Fruit fly (Drosophila melanogaster) whole organism, larva: ENCODE data around the gene CG18179.

Experiments
- noc ChIP-seq: fragments of 200-800 bp; sonication (Bioruptor generic); optimal IDR thresholded peaks from 3 replicates; lab custom pipeline; 2019; ENCODE audit warnings: missing biosample characterization, mild to moderate bottlenecking, missing genetic modification characterization, moderate library complexity

Gene CG18179

DNA sequence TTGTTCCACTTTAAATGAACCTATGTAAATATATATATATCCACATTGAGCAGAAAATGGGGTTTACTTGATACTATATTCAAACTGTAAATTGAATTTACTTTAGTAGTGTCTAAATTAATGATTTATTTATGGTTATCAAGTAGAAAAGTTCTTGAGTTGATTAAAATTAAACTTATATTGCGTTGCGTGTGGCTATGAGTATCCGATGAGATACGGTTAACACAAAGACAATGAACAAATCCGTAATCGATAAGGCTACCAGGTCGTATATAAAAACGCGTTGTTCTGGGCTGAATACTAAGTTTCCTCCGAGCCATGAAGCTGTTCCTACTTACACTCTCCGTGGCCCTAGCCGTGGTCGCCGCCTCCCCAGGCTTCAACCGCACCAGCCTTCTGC, at the start of gene CG18179:
Gene CG18179 (plus strand): TSS at position 301 of the 400 bp plus-strand sequence.
- TF ChIP-seq noc, result no peak

DNA sequence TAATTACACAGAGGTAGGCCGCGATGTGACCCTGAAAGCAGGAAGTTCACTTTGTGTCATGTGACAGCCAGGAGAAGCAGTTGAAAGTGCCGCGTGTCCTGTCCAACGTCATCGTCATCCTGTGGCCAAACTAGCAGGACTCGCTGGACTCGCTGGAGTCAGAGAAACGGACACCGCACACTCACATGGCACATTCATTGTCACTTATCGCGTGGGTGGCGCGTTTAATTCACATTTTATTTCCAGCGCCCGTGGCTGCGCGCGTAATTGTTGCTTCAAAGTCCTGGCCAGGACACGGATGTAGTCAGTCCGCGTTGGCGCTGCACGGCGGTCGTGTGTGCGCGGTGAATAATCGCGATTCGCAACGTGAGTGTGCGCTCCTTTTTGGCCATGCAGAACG, 41.6 kb upstream of the CG18179 start, which contains the start of gene Tmc:
Gene Tmc (plus strand): TSS at position 301 of the 400 bp plus-strand sequence.
- no peak for TF ChIP-seq noc

DNA sequence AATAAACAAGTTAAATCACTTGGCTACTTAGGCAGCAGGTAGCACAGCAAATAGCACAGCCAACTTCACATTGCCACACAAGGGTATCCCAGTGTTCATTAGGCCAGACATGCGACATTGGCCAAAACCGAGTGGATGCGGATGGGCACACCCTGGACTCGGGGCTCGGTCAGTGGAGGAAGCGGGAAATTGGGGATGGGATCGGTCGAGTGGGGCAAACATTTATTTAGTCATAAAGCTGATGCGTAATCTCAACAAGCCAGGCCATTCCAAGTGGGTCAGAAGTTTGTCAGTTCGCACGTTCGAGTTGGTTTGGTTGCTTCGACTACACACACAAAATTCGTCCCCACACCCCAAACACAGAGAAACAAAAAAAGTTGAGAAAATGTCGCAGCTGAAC, 40.4 kb upstream of the CG18179 start, which contains the start of gene CG3222:
Gene CG3222 (plus strand): TSS at position 301 of the 400 bp plus-strand sequence.
- TF ChIP-seq noc, result no peak

DNA sequence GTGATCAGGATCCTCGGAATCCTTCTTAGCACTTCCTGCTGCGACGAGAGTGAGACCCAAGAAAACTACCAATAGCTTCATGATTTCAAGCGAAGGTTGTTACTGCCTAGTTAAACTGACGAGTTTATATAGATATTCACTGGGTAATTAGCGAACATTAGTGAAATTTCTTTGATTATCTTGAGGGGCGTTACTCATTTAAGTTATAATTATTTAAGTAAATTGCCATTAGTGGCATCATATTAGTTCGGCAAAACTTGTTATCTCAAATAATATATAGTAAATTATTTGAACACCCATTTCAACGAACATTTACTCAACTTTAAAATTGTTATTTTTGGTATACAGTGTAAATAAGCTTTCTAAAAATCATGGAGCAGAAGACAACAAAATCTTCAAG, 37.8 kb upstream of the CG18179 start, which contains the start of the genes CG3088 and CG3306:
Gene CG3088 (minus strand): TSS at position 101 of the 400 bp plus-strand sequence.
Gene CG3306 (plus strand): TSS at position 299 of the 400 bp plus-strand sequence.
- TF ChIP-seq noc, result no peak

DNA sequence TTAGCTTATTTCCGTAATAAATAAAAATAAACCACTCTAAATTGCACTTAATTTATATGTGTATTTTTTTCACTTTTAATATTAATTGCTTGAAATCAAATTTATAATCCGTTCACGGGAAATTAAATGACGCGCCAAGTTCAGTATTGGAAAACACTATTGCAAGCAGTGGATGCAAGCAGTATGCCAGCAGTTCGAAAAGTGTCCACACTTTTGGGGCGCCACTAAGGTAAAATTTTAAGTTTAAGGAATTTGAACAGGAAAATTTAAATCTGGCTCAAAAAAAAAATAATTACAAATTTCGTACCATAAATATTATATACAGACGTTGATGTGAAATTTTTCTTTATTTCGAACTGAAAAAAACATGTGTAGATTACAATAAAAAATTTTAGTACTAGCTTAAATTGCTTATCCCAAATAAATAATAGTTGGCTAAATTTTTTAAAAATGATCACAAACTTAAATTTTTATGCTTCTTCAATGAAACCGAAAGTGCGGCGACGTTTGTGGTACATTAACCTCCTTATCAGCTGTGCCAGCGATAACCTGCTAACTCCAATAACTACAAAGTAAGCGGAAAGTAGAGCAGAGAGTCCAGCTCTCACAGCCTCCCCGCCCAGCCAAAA, 25.0 kb upstream of the CG18179 start:
- no peak for TF ChIP-seq noc

DNA sequence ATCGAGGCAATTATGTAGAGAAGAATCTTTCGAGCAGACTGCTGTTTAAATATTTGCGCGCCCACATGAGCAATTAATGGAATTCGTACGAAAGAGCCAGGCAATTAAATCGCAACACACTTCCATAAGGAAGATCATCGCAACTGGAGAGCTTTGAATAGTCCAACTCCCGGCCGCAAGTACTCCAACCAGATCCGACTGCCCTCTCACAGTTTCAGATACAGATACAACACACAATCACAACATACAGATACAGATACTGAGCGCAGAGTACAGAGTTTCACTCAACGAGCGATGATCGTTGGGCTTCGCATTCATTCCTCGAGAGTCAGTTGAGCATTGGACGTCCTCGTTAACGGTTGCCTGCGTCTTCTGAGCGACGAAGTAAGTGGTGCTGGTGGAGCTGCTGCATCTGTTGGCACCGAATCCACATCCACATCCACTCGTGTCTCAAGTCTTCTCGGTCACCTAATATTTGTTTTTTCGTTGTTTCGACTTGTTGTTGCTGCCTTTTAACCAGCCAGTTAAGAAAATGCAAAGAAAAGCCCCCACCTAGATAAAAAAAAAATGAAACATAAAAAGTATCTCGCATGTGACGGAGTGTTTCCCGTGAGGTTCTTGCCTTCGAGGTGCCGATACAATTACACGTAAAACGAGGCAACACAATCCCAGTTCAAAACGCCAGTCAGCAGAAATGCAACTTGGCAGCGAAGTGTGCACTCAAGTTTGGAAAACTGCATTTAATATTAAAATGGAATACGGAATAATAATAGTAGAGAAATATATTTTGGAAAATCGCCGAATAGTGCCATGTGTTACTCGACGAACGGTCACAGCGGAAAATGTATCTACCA, 24.3 kb upstream of the CG18179 start, which contains the start of gene LanB2:
Gene LanB2 (plus strand): TSS at position 326 of the 854 bp plus-strand sequence.
- TF ChIP-seq noc, result peak; percentile 37

DNA sequence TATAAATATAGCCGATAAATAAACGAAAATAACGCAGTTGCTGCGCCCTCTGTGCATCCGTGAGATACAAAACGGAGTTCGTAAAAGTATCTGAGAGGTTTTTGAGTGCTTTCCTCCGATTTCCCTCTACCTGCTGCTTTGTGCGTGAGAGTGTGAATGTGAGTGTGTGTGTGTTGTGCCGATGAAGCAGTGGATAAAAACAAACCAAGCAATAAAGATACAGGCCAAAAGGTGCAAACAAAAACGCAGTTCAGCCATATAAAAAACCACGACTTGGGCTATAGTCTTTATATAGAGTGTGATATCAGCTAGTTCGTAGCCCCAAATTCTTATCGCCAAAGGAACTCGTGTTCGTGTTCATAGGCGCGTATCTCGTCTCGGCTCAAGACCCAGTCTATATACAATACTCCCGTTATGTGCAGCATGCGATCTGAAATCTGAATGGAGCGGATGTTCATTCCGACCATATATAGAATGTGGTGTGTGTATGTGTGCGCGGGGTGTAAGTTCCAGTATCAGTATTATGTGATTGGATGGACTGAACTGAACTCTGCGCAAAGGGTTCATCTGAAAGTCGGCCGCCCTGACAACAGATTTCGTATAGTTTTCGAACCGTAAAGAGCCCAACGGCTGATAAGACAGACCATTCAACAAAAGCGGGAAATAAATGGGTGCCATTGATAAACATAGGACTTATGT, 23.5 kb upstream of the CG18179 start:
- peak; percentile 33 for TF ChIP-seq noc

DNA sequence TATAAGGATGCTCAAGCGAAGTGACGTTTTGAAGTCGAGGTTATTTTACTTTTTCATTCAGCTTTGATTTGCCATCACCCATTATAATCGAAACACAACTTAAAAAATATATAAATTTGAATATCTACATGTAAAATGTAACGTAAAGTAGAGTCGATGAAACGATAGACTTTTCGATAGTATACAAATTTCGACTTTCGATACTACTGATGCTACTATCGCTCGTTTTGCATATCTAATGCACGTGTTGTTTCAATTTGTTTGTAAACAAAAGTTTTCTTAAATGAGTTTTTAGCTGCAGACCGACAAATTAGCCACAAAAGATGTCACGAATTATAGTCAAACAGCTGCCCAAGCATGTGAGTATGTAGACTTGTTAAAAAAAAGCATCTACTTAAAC, 15.1 kb upstream of the CG18179 start, which contains the start of gene CG3335:
Gene CG3335 (plus strand): TSS at position 224 of the 400 bp plus-strand sequence.
- TF ChIP-seq noc, result no peak

DNA sequence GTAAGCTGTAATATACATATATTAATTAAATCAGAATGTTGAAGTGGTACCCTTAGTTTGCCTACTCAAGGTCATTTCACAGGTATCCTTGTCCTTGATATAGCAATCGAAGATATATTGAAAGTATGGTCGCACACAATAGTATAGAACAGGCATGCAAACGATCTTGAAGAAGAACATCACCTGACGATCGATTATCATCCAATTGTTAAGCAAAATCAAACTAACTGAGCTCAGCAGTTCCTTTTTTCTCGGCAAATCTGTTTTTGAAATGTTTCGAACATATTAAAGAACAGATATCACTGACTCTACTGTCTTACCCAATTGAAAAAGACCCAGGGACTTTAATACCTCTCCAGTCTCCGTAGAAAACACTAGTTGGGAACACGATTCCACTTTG, 10.7 kb upstream of the CG18179 start, which contains the start of gene Cyp40:
Gene Cyp40 (plus strand): TSS at position 301 of the 400 bp plus-strand sequence.
- no peak for TF ChIP-seq noc

DNA sequence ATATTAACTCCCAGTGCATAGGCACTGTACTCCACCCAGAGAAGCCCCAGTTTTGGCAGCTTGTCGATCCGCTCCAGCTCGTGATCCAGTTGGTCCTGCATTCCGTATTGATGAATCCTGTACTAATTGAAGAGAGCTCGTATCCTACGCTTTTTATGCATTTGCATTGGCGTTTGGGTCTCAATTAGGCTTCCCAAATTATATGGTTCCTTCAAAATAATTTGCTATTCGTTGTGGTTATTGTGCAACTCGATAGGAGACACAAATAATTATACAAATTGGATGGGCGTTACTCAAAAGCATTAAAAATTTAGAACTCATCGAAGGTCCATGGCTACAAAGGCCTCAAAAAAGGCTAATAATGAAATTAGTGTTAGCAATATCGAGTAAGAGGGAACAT, 10.0 kb upstream of the CG18179 start, which contains the start of gene Or67b:
Gene Or67b (minus strand): TSS at position 101 of the 400 bp plus-strand sequence.
- TF ChIP-seq noc, result no peak

DNA sequence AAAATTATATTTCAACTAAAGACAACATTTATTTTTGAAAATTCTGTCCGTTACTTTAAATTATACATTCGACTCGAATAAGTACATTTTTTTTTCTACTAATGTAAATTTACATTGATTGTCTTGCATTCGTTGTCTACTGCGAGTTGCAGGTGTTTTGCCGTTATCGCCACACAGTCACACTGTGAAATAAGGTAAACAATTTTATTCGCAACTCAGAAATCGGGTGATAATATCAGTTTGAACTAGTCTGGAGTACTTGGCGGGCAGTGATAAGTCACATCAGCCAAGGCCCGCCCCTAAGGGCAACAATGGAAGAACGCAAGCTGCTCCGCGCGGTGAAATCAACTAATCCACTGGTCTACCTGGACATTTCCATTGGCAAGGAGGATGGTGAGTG, 9.2 kb upstream of the CG18179 start:
- no peak for TF ChIP-seq noc

DNA sequence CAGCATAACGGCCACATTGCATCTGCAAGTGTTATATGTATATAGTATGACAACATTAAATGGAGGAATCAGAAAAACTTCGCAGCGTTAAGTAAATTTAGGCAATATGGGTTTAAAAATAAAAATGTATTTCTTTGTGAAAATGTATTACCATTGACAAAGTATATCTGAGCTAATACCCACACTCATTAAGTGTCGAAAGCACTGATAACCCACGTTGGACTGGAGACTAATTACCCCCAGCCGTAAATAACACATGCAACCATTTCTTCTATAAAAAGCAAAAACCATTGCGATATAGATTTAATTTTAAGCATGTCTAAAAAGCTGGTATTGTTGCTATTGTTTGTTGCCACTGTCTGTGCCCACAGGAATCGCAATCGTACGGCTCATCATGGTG, 1.3 kb upstream of the CG18179 start, which contains the start of gene CG8329:
Gene CG8329 (plus strand): TSS at position 301 of the 400 bp plus-strand sequence.
- no peak for TF ChIP-seq noc

DNA sequence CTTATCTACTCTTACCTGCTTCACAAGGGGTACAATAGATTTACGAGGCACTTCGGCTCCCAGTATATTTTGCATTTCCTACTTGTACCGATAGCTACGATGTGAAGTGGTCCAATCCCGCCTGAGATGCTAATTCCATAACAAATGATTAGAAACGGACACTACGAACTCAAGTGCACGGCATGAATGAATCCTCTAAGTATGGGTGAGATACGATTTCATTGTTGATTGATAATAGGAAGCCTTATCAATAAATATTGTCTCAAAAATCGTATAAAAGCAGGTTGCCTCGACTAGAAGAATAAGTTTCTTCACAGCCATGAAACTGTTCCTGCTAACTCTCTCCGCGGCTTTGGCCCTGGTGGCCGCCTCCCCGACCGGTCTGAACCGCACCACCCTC, 1.6 kb downstream of the CG18179 start, which contains the start of gene CG18180:
Gene CG18180 (plus strand): TSS at position 301 of the 400 bp plus-strand sequence.
- no peak for TF ChIP-seq noc

DNA sequence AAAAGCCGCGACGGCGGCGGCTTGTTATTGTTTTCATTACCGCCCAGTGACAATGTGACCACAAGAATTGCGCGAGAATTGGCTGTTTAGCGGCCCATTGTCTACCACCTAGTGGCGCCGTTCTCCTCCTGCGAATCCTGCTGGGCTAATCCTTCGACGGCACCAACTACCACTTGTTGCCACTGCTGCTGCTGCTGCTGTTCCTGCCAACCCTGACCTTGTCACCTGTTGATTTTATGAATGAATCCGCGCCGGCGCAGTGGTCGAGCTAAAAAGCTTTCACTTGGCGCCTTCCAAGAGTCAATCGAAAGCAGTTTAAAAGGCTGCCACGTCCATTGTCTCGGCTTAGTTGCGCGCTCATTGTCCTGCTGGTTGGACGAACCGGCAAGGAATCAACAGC, 4.7 kb downstream of the CG18179 start, which contains the start of gene CNMaR:
Gene CNMaR (plus strand): TSS at position 348 of the 400 bp plus-strand sequence.
- TF ChIP-seq noc, result no peak

DNA sequence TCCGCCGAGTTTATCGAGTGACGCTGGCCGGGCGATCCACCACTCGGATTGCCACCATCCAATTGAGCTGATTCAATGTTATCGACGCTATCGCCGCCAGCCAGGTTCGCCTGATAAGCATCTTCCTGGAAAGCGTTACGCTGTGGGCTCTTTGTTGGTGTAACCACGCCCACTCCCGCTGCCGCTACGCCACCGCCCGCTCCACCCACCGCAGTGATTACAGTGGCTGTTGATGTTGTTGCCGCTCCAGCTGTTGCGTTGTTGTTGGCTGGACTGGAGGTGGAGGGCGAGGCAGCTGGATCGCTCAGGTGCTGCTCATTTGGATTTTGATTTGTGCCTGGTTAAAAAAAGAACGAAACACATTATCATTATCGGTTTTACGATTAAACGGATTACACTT, 32.3 kb downstream of the CG18179 start:
- no peak for TF ChIP-seq noc

DNA sequence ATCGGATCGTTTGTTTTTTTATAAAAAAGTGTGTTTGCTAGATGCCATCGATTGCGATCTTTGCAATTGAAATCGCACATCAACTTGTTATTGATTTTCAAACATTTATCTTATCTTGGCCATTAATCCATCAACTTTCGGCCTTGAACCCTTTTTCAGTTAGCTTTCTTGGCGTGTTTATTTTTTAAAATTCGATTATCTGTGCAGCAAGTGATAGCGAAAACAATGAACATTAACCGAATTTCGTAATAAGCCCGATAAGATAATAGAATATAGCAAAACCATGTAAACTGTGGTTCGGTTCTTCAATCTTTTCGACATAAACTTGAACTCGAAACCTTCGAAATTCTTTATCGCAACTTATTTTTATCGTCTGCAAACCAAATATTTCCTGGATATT, 35.2 kb downstream of the CG18179 start:
- TF ChIP-seq noc, result no peak
